Worm (Caenorhabditis elegans): ENCODE data around the gene T22B7.7.

Gene T22B7.7

ce11 chrX:5616000-5616399, 37.9 kb downstream of the T22B7.7 start:
- TF ChIP-seq T26A8.4 (GFP tag; IDR thresholded peaks at IDR 0.05), result no peak
- no peak for TF ChIP-seq php-3 (GFP tag; IDR thresholded peaks at IDR 0.05)
- no peak for TF ChIP-seq nhr-28 (tag; optimal IDR thresholded peaks at IDR 0.05)
- no peak for TF ChIP-seq ceh-44 (GFP tag; IDR thresholded peaks at IDR 0.05)
- peak in 1 of 2 experiments; percentile 94 for TF ChIP-seq unc-62 (GFP tag; optimal IDR thresholded peaks at IDR 0.05 in 1 of 2)
- no peak for TF ChIP-seq unc-62 (tag; optimal IDR thresholded peaks at IDR 0.05)

- TF ChIP-seq hif-1 (tag; optimal IDR thresholded peaks at IDR 0.05) (no peak), lsy-2 (tag; optimal IDR thresholded peaks at IDR 0.05) (no peak), ZK337.2 (GFP tag; IDR thresholded peaks at IDR 0.05) (no peak), lin-13 (GFP tag; optimal IDR thresholded peaks at IDR 0.05) (no peak), nhr-48 (tag; optimal IDR thresholded peaks at IDR 0.05) (no peak), lir-3 (tag; optimal IDR thresholded peaks at IDR 0.05) (no peak), unc-130 (GFP tag; optimal IDR thresholded peaks at IDR 0.05) (no peak), lin-38 (GFP tag; IDR thresholded peaks at IDR 0.05) (no peak), hmg-1.1 (GFP tag; IDR thresholded peaks at IDR 0.05) (no peak), ceh-32 (tag; optimal IDR thresholded peaks at IDR 0.05; ENCODE audit: poor library complexity) (no peak), F26F4.8 (GFP tag; conservative IDR thresholded peaks at IDR 0.05) (no peak), daf-12 (tag; optimal IDR thresholded peaks at IDR 0.05) (no peak), dmd-8 (GFP tag; IDR thresholded peaks at IDR 0.05) (no peak), fkh-10 (GFP tag; optimal IDR thresholded peaks at IDR 0.05) (no peak), T20F7.1 (GFP tag; optimal IDR thresholded peaks at IDR 0.05) (no peak), ceh-82 (tag; optimal IDR thresholded peaks at IDR 0.05) (no peak), nhr-102 (tag; optimal IDR thresholded peaks at IDR 0.05) (no peak), spr-1 (tag; optimal IDR thresholded peaks at IDR 0.05) (no peak)
These were observed 42.7 kb downstream of the T22B7.7 start, which contains the start of gene octr-1 for ce11 chrX:5611155-5611554. Gene octr-1 (minus strand): TSS chrX:5611255.

DNA sequence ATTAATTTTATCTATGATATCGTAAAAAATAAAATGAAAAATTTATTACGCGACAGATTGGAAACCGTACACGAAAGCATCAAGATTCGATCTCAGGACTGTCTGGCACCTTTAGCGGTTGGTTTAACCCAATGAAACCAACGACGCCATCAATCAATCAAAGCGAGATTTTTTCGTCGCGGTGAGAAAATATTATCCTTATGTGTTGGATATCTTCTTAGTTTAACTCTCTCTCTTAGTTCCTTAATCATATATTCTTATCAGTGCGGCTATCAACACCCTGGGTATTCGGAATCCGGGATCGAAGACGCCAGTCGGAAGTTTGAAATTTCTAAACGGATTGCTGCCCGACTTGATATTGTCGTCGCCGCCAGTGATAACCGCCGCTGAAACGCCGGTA, 48.8 kb downstream of the T22B7.7 start:
- no peak for TF ChIP-seq ces-1 (GFP tag; optimal IDR thresholded peaks at IDR 0.05)
- TF ChIP-seq F26F4.8 (GFP tag; conservative IDR thresholded peaks at IDR 0.05), result no peak
- no peak for TF ChIP-seq T20F7.1 (GFP tag; optimal IDR thresholded peaks at IDR 0.05)
- TF ChIP-seq ceh-62 (tag; optimal IDR thresholded peaks at IDR 0.05), result no peak
- TF ChIP-seq nhr-28 (tag; optimal IDR thresholded peaks at IDR 0.05), result no peak
- TF ChIP-seq daf-8 (GFP tag; IDR thresholded peaks at IDR 0.05), result no peak
- no peak for TF ChIP-seq egl-43 (GFP tag; IDR thresholded peaks at IDR 0.05)
- no peak for TF ChIP-seq dmd-6 (GFP tag; IDR thresholded peaks at IDR 0.05)
- no peak for TF ChIP-seq php-3 (GFP tag; IDR thresholded peaks at IDR 0.05)

DNA sequence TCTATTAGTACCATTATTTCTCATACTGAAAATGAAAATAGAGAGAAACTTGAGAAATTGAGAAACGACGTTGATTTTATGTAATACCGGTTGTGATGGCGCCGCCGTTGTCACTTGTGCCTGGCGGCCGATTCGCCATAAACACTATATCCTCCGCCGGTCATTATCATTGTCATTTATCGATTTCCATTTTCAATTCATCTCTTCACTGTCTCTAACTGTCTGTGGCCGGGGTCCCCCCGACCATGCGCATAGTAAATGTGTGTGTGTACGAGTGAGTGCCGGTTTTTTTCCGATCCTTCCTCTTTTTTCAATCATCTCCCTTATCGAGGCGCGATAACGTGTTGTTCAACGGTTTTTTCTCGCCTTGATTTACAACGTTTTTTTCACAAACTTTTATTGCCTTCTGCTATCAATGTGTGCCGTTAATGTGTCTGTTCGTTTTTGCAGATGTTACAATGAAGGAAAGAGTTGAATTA, 50.5 kb downstream of the T22B7.7 start, which contains the start of gene F14D12.1:
Gene F14D12.1 (plus strand): TSS at position 429 of the 479 bp plus-strand sequence.
- TF ChIP-seq nhr-48 (tag; optimal IDR thresholded peaks at IDR 0.05), result peak; percentile 37
- TF ChIP-seq aha-1 (tag), result peak; percentile 95
- TF ChIP-seq zfp-3 (GFP tag; conservative IDR thresholded peaks at IDR 0.05), result no peak
- peak; percentile 70 for TF ChIP-seq nhr-28 (tag; optimal IDR thresholded peaks at IDR 0.05)
- no peak for TF ChIP-seq nhr-6 (tag; optimal IDR thresholded peaks at IDR 0.05)
- TF ChIP-seq vab-7 (GFP tag; IDR thresholded peaks at IDR 0.05), result no peak
- TF ChIP-seq daf-19 (GFP tag; conservative IDR thresholded peaks at IDR 0.05), result no peak
- TF ChIP-seq jun-1 (tag; optimal IDR thresholded peaks at IDR 0.05), result no peak
- TF ChIP-seq nhr-10 (tag; optimal IDR thresholded peaks at IDR 0.05), result no peak
- TF ChIP-seq unc-62 (GFP tag; optimal IDR thresholded peaks at IDR 0.05 in 1 of 2), result peak in 1 of 2 experiments; percentile 46
- no peak for TF ChIP-seq unc-62 (tag; optimal IDR thresholded peaks at IDR 0.05)
- TF ChIP-seq nhr-25 (tag; optimal IDR thresholded peaks at IDR 0.05; ENCODE audit: borderline replicate concordance, insufficient read depth), result no peak
- peak; percentile 32 for TF ChIP-seq hlh-30 (tag; optimal IDR thresholded peaks at IDR 0.05; ENCODE audit: insufficient read depth)
- TF ChIP-seq dmd-9 (GFP tag; IDR thresholded peaks at IDR 0.05), result no peak
- no peak for TF ChIP-seq nhr-237 (tag; optimal IDR thresholded peaks at IDR 0.05)
- TF ChIP-seq hlh-11 (tag; optimal IDR thresholded peaks at IDR 0.05), result peak; percentile 67
- no peak for TF ChIP-seq zag-1 (tag; optimal IDR thresholded peaks at IDR 0.05)
- TF ChIP-seq lin-39 (tag; optimal IDR thresholded peaks at IDR 0.05), result no peak
- TF ChIP-seq dmd-6 (GFP tag; IDR thresholded peaks at IDR 0.05), result 0 out of 2 replicates have a peak, but pooled peaks have one; percentile 14
- TF ChIP-seq zip-2 (tag; optimal IDR thresholded peaks at IDR 0.05), result no peak
- TF ChIP-seq ctbp-1 (GFP tag; IDR thresholded peaks at IDR 0.05), result no peak
- peak; percentile 76 for TF ChIP-seq mxl-3 (GFP tag; optimal IDR thresholded peaks at IDR 0.05)
- TF ChIP-seq mdl-1 (tag; optimal IDR thresholded peaks at IDR 0.05), result peak in 1 of 2 experiments; percentile 30

Measured in whole organism, L4 larva.